Fruit fly (Drosophila melanogaster) whole organism, wandering third instar larva: ENCODE data around the gene Sec22.

Experiments used
- Abd-B ChIP-seq: fragments of >200 bp; optimal IDR thresholded peaks from 2 replicates; lab custom pipeline; 2017; ENCODE audit warnings: missing biosample characterization, missing genetic modification characterization
- CG9705 ChIP-seq: fragments of 200-800 bp; sonication (Bioruptor generic); optimal IDR thresholded peaks from 2 replicates; lab custom pipeline; 2018; ENCODE audit warnings: missing biosample characterization, mild to moderate bottlenecking, missing genetic modification characterization
- CrebA ChIP-seq: fragments of 200-800 bp; sonication (Bioruptor generic); optimal IDR thresholded peaks from 2 replicates; lab custom pipeline; 2016; ENCODE audit warnings: missing biosample characterization, mild to moderate bottlenecking, missing genetic modification characterization, borderline replicate concordance
- Dfd ChIP-seq: fragments of >200 bp; optimal IDR thresholded peaks from 2 replicates; lab custom pipeline; 2017; ENCODE audit warnings: missing biosample characterization, missing genetic modification characterization
- Dif ChIP-seq: fragments of 200-275, 200-300 bp; sonication (Bioruptor generic); optimal IDR thresholded peaks from 2 replicates; lab custom pipeline; 2018; ENCODE audit warnings: missing biosample characterization, missing genetic modification characterization; ENCODE audit not compliant: partially characterized antibody
- GATAd ChIP-seq: sonication (Bioruptor generic); optimal IDR thresholded peaks from 2 replicates; lab custom pipeline; 2016; ENCODE audit warnings: missing biosample characterization, missing genetic modification characterization
- HLH106 ChIP-seq: fragments of 200-800 bp; optimal IDR thresholded peaks from 3 replicates; lab custom pipeline; 2019; ENCODE audit warnings: missing biosample characterization, mild to moderate bottlenecking, missing genetic modification characterization, moderate library complexity
- Hnf4 ChIP-seq: fragments of 200-800 bp; sonication (Bioruptor generic); optimal IDR thresholded peaks from 2 replicates; lab custom pipeline; 2016; ENCODE audit warnings: missing biosample characterization, mild to moderate bottlenecking, missing genetic modification characterization
- Hr78 ChIP-seq: fragments of >200 bp; optimal IDR thresholded peaks from 2 replicates; lab custom pipeline; 2017; ENCODE audit warnings: missing biosample characterization, missing genetic modification characterization
- Hr83 ChIP-seq: fragments of 200-300 bp; sonication (Bioruptor generic); optimal IDR thresholded peaks from 2 replicates; lab custom pipeline; 2016; ENCODE audit warnings: missing biosample characterization, mild to moderate bottlenecking, missing genetic modification characterization, moderate library complexity; ENCODE audit not compliant: poor library complexity, severe bottlenecking
- Mio ChIP-seq: sonication (Bioruptor generic); optimal IDR thresholded peaks from 2 replicates; lab custom pipeline; 2016; ENCODE audit warnings: missing biosample characterization, missing genetic modification characterization
- Myc ChIP-seq: fragments of >200 bp; optimal IDR thresholded peaks from 2 replicates; lab custom pipeline; 2017
- N ChIP-seq: fragments of >200 bp; optimal IDR thresholded peaks from 2 replicates; lab custom pipeline; 2018; ENCODE audit warnings: missing biosample characterization, missing external identifiers, missing genetic modification characterization
- OdsH ChIP-seq: fragments of 200-800 bp; sonication (Bioruptor generic); optimal IDR thresholded peaks from 2 replicates; lab custom pipeline; 2016; ENCODE audit warnings: missing biosample characterization, mild to moderate bottlenecking, missing genetic modification characterization
- Rel ChIP-seq, 2 experiments: fragments of 200-800 bp; sonication (Bioruptor generic) in 1 of 2; optimal IDR thresholded peaks; 2 replicates in 1 of 2; 3 replicates in 1 of 2; lab custom pipeline; 2016 to 2019; ENCODE audit warnings: mild to moderate bottlenecking in 2 of 2, missing biosample characterization in 2 of 2, missing genetic modification characterization in 2 of 2, moderate library complexity in 1 of 2
- Sp1 ChIP-seq: fragments of 200-800 bp; sonication (Bioruptor generic); optimal IDR thresholded peaks from 3 replicates; lab custom pipeline; 2019; ENCODE audit warnings: missing biosample characterization, mild to moderate bottlenecking, missing genetic modification characterization, moderate library complexity
- Vsx2 ChIP-seq: fragments of 200-300, 225-300 bp; sonication (Bioruptor generic); optimal IDR thresholded peaks from 2 replicates; lab custom pipeline; 2018; ENCODE audit warnings: missing biosample characterization, missing genetic modification characterization; ENCODE audit not compliant: partially characterized antibody
- br ChIP-seq: fragments of 200-800 bp; sonication (Bioruptor generic); optimal IDR thresholded peaks from 2 replicates; lab custom pipeline; 2016; ENCODE audit warnings: missing biosample characterization, missing genetic modification characterization
- brk ChIP-seq: fragments of 200-800 bp; sonication (Bioruptor generic); optimal IDR thresholded peaks from 2 replicates; lab custom pipeline; 2016; ENCODE audit warnings: missing biosample characterization, mild to moderate bottlenecking, missing genetic modification characterization
- dmrt93B ChIP-seq: fragments of 200-800 bp; sonication (Bioruptor generic); optimal IDR thresholded peaks from 2 replicates; lab custom pipeline; 2018; ENCODE audit warnings: missing biosample characterization, mild to moderate bottlenecking, missing genetic modification characterization
- dsf ChIP-seq: sonication (Bioruptor generic); optimal IDR thresholded peaks from 2 replicates; lab custom pipeline; 2016; ENCODE audit warnings: missing biosample characterization, missing genetic modification characterization, borderline replicate concordance
- ey ChIP-seq: fragments of 200-800 bp; sonication (Bioruptor generic); optimal IDR thresholded peaks from 2 replicates; lab custom pipeline; 2016; ENCODE audit warnings: missing biosample characterization, missing genetic modification characterization
- foxo ChIP-seq, 2 experiments: fragments of 200-800 bp; sonication (Bioruptor generic); optimal IDR thresholded peaks; 2 replicates in 1 of 2; 3 replicates in 1 of 2; lab custom pipeline; 2016 to 2017; ENCODE audit warnings: missing biosample characterization in 2 of 2, missing genetic modification characterization in 2 of 2
- fru ChIP-seq: fragments of 200-800 bp; sonication (Bioruptor generic); optimal IDR thresholded peaks from 3 replicates; lab custom pipeline; 2016; ENCODE audit warnings: missing biosample characterization, mild to moderate bottlenecking, missing genetic modification characterization
- h ChIP-seq: fragments of 200-800 bp; sonication (Bioruptor generic); optimal IDR thresholded peaks from 3 replicates; lab custom pipeline; 2016; ENCODE audit warnings: missing biosample characterization, mild to moderate bottlenecking, missing genetic modification characterization
- jim ChIP-seq: fragments of 175-275, 200-325 bp; sonication (Bioruptor generic); optimal IDR thresholded peaks from 2 replicates; lab custom pipeline; 2016; ENCODE audit warnings: missing biosample characterization, mild to moderate bottlenecking, missing genetic modification characterization
- lola ChIP-seq: fragments of >200 bp; optimal IDR thresholded peaks from 2 replicates; lab custom pipeline; 2017; ENCODE audit warnings: missing biosample characterization, missing genetic modification characterization
- pan ChIP-seq: fragments of >200 bp; optimal IDR thresholded peaks from 2 replicates; lab custom pipeline; 2017
- psq ChIP-seq: fragments of 200-800 bp; sonication (Bioruptor generic); optimal IDR thresholded peaks from 3 replicates; lab custom pipeline; 2017; ENCODE audit warnings: missing biosample characterization, mild to moderate bottlenecking, missing genetic modification characterization, moderate library complexity
- rgr ChIP-seq: fragments of 200-800 bp; sonication (Bioruptor generic); optimal IDR thresholded peaks from 3 replicates; lab custom pipeline; 2016; ENCODE audit warnings: missing biosample characterization, mild to moderate bottlenecking, missing genetic modification characterization
- sage ChIP-seq: fragments of 200-800 bp; sonication (Bioruptor generic); optimal IDR thresholded peaks from 2 replicates; lab custom pipeline; 2016; ENCODE audit warnings: missing biosample characterization, mild to moderate bottlenecking, missing genetic modification characterization
- sv ChIP-seq: fragments of 200-800 bp; sonication (Bioruptor generic); optimal IDR thresholded peaks from 3 replicates; lab custom pipeline; 2016; ENCODE audit warnings: missing biosample characterization, missing genetic modification characterization
- tai ChIP-seq: sonication (Bioruptor generic); optimal IDR thresholded peaks from 2 replicates; lab custom pipeline; 2016; ENCODE audit warnings: missing biosample characterization, missing genetic modification characterization
- usp ChIP-seq: fragments of >200 bp; optimal IDR thresholded peaks from 2 replicates; lab custom pipeline; 2017; ENCODE audit warnings: missing biosample characterization, missing genetic modification characterization
- woc ChIP-seq: sonication (Bioruptor generic); optimal IDR thresholded peaks from 2 replicates; lab custom pipeline; 2016; ENCODE audit warnings: missing biosample characterization, mild to moderate bottlenecking, missing genetic modification characterization

Sec22 gene

dm6 chrX:790039-790597 is 15.8 kb upstream of the Sec22 start, which contains the start of gene CG13360:
Gene CG13360, minus strand, starts transcription at chrX:790089.
- TF ChIP-seq Abd-B (GFP tag; lab: Kevin White, UChicago) (no peak), Sp1 (GFP tag; lab: Kevin White, UChicago) (peak; percentile 14), HLH106 (tag; lab: Kevin White, UChicago) (peak; percentile 56), sv (GFP tag; lab: Kevin White, UChicago) (no peak), psq (GFP tag; lab: Kevin White, UChicago) (peak; percentile 15), rgr (peak; percentile 40), CrebA (no peak), CG9705 (GFP tag; lab: Kevin White, UChicago) (no peak), OdsH (peak; percentile 44), woc (no peak), ey (peak; percentile 56), N (GFP tag; lab: Kevin White, UChicago) (no peak), dmrt93B (peak; percentile 7), h (peak; percentile 51), Rel (GFP tag; optimal IDR thresholded peaks at IDR 0.05; lab: Kevin White, UChicago) (no peak), Rel (tag; optimal IDR thresholded peaks at IDR 0.05; lab: Kevin White, UChicago) (no peak), foxo (GFP tag; optimal IDR thresholded peaks at IDR 0.05; lab: Kevin White, UChicago) (peak in 1 of 2 experiments; percentile 51), br (GFP tag; lab: Kevin White, UChicago) (peak; percentile 64), fru (GFP tag; lab: Kevin White, UChicago) (peak; percentile 70)

DNA sequence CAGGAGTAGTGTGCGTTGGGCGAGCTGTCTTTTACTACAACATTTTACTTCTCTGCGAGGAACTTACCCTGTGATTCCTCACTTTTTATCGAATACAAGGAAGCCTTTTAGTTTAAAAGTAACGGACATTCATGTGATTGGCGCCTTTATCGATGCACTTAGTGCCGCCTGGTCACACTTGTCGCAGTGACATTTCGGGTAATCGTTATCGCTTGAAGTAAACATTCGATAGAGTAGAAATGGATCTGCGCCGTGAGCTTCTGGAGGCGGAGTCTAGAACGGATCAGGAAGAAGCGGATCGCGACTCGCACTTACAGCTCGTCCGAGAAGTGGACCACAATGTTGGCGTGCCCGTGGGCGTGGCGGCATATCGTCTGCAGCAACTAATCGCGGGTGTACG is 13.0 kb upstream of the Sec22 start, which contains the start of gene CG16989:
Gene CG16989, plus strand, starts transcription at position 225 of the 400 bp plus-strand sequence.
- no peak for TF ChIP-seq Abd-B (GFP tag; lab: Kevin White, UChicago)
- no peak for TF ChIP-seq Sp1 (GFP tag; lab: Kevin White, UChicago)
- TF ChIP-seq brk (GFP tag; lab: Kevin White, UChicago): no peak

dm6 chrX:796397-796989 is 9.4 kb upstream of the Sec22 start:
- TF ChIP-seq pan (lab: Kevin White, UChicago): no peak
- peak; percentile 3 for TF ChIP-seq ey
- no peak for TF ChIP-seq brk (GFP tag; lab: Kevin White, UChicago)
- TF ChIP-seq h: peak; percentile 26
- peak; percentile 1 for TF ChIP-seq HLH106 (tag; lab: Kevin White, UChicago)
- peak; percentile 32 to 63 for TF ChIP-seq foxo (GFP tag; optimal IDR thresholded peaks at IDR 0.05; lab: Kevin White, UChicago)
- TF ChIP-seq Abd-B (GFP tag; lab: Kevin White, UChicago): no peak
- TF ChIP-seq fru (GFP tag; lab: Kevin White, UChicago): peak; percentile 89
- peak; percentile 36 for TF ChIP-seq Sp1 (GFP tag; lab: Kevin White, UChicago)
- peak; percentile 46 for TF ChIP-seq Hr83 (GFP tag; lab: Kevin White, UChicago)
- peak; percentile 46 for TF ChIP-seq Myc
- TF ChIP-seq Dif (GFP tag; lab: Kevin White, UChicago): peak; percentile 37
- peak; percentile 94 for TF ChIP-seq woc
- no peak for TF ChIP-seq psq (GFP tag; lab: Kevin White, UChicago)
- no peak for TF ChIP-seq Mio
- TF ChIP-seq Dfd: no peak
- no peak for TF ChIP-seq Vsx2 (GFP tag; lab: Kevin White, UChicago)
- no peak for TF ChIP-seq Hnf4 (GFP tag; lab: Kevin White, UChicago)
- TF ChIP-seq Rel (GFP tag; optimal IDR thresholded peaks at IDR 0.05; lab: Kevin White, UChicago): no peak
- TF ChIP-seq Rel (tag; optimal IDR thresholded peaks at IDR 0.05; lab: Kevin White, UChicago): peak; percentile 75
- peak; percentile 45 for TF ChIP-seq br (GFP tag; lab: Kevin White, UChicago)
- peak; percentile 36 for TF ChIP-seq rgr

DNA sequence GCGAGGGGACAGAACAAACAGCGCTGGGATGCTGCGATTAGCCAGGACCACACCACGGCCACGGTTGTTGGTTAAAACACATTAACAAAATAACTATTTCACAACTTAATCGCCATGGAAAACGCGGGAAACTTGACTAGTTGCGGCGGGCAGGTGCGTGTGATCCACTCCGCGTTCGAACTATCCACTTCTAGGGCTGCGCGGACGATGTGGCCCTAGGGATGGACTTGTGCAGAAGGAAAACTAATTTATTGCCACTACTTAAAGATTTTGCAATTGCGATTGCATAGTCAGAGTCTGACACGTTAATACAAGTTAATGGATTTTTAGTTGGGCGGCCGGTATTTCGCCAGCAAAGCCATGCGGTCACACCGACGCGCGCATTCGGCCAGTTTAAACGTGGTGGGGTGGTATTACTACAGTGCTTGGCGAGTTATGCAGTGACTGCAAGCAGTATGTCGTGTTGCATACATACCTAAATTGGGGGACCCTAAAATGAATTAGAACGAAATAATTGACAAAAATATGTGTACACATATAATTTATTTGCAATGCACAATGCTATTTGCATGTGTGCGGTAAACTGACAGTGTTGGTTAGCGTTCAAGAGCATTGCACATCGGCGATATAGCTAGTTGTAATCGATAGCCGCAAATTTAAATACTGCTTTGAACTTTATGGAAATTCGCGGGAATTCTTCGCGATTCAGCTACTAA is 4.6 kb upstream of the Sec22 start, which contains the start of gene Rbf:
Gene Rbf, minus strand, starts transcription at position 323 of the 716 bp plus-strand sequence.
- no peak for TF ChIP-seq ey
- no peak for TF ChIP-seq rgr
- TF ChIP-seq jim (GFP tag; lab: Kevin White, UChicago): no peak
- TF ChIP-seq Dif (GFP tag; lab: Kevin White, UChicago): no peak
- TF ChIP-seq HLH106 (tag; lab: Kevin White, UChicago): no peak
- no peak for TF ChIP-seq GATAd
- TF ChIP-seq tai: no peak
- no peak for TF ChIP-seq br (GFP tag; lab: Kevin White, UChicago)
- TF ChIP-seq Mio: no peak
- TF ChIP-seq Hr78 (GFP tag; lab: Kevin White, UChicago): no peak
- no peak for TF ChIP-seq psq (GFP tag; lab: Kevin White, UChicago)
- no peak for TF ChIP-seq lola (GFP tag; lab: Kevin White, UChicago)
- TF ChIP-seq fru (GFP tag; lab: Kevin White, UChicago): no peak
- TF ChIP-seq dmrt93B: no peak
- no peak for TF ChIP-seq Abd-B (GFP tag; lab: Kevin White, UChicago)
- no peak for TF ChIP-seq CG9705 (GFP tag; lab: Kevin White, UChicago)
- no peak for TF ChIP-seq OdsH
- no peak for TF ChIP-seq sage (GFP tag; lab: Kevin White, UChicago)
- peak; percentile 3 for TF ChIP-seq Myc
- no peak for TF ChIP-seq CrebA
- no peak for TF ChIP-seq Rel (GFP tag; optimal IDR thresholded peaks at IDR 0.05; lab: Kevin White, UChicago)
- peak; percentile 16 for TF ChIP-seq Rel (tag; optimal IDR thresholded peaks at IDR 0.05; lab: Kevin White, UChicago)
- TF ChIP-seq dsf (GFP tag; lab: Kevin White, UChicago): no peak
- TF ChIP-seq woc: no peak
- TF ChIP-seq Hnf4 (GFP tag; lab: Kevin White, UChicago): no peak
- no peak for TF ChIP-seq Dfd
- no peak for TF ChIP-seq Hr83 (GFP tag; lab: Kevin White, UChicago)
- TF ChIP-seq usp (GFP tag; lab: Kevin White, UChicago): no peak
- TF ChIP-seq foxo (GFP tag; optimal IDR thresholded peaks at IDR 0.05; lab: Kevin White, UChicago): peak in 1 of 2 experiments; percentile 24
